Fruit fly (Drosophila melanogaster) whole organism, embryonic: Measurements from ENCODE around the gene CG42815.

Source experiments
- CG10959 ChIP-seq: fragments of 200-800 bp; sonication (Bioruptor generic); IDR thresholded peaks from 2 replicates; pipeline ENCODE4 v1.3.6; 2022; ENCODE audit warnings: missing biosample characterization, missing genetic modification characterization
- CG17186 ChIP-seq: fragments of 200-800 bp; sonication (Bioruptor generic); optimal IDR thresholded peaks from 3 replicates; lab custom pipeline; 2017; ENCODE audit warnings: missing biosample characterization, missing genetic modification reagents, missing genetic modification characterization
- CG33557 ChIP-seq: fragments of 200-800 bp; sonication (Bioruptor generic); optimal IDR thresholded peaks from 2 replicates; lab custom pipeline; 2019; ENCODE audit warnings: missing biosample characterization, mild to moderate bottlenecking, missing genetic modification characterization, moderate library complexity
- CG6254 ChIP-seq: fragments of 200-800 bp; sonication (Bioruptor generic); optimal IDR thresholded peaks from 3 replicates; lab custom pipeline; 2017; ENCODE audit warnings: mild to moderate bottlenecking, missing biosample characterization, missing genetic modification reagents, missing genetic modification characterization
- CG8359 ChIP-seq: fragments of 200-800 bp; sonication (Bioruptor generic); optimal IDR thresholded peaks from 2 replicates; lab custom pipeline; 2017; ENCODE audit warnings: missing biosample characterization, mild to moderate bottlenecking, missing genetic modification characterization, borderline replicate concordance
- CG8944 ChIP-seq: fragments of 200-800 bp; sonication (Bioruptor generic); optimal IDR thresholded peaks from 3 replicates; lab custom pipeline; 2016; ENCODE audit warnings: missing biosample characterization, missing genetic modification characterization
- D19B ChIP-seq: fragments of 200-800 bp; sonication (Bioruptor generic); optimal IDR thresholded peaks from 2 replicates; lab custom pipeline; 2017; ENCODE audit warnings: missing biosample characterization, mild to moderate bottlenecking, missing genetic modification characterization
- HmgD ChIP-seq: fragments of 200-800 bp; sonication (Bioruptor generic); optimal IDR thresholded peaks from 3 replicates; lab custom pipeline; 2016; ENCODE audit warnings: missing biosample characterization, missing genetic modification characterization
- Mad ChIP-seq: fragments of 200-800 bp; sonication (Bioruptor generic); optimal IDR thresholded peaks from 2 replicates; lab custom pipeline; 2016; ENCODE audit warnings: missing biosample characterization, missing genetic modification characterization
- psq ChIP-seq: fragments of 200-800 bp; sonication (Bioruptor generic); optimal IDR thresholded peaks from 2 replicates; lab custom pipeline; 2017; ENCODE audit warnings: missing biosample characterization, missing genetic modification characterization
- tx ChIP-seq: fragments of 200-800 bp; sonication (Bioruptor generic); optimal IDR thresholded peaks from 2 replicates; lab custom pipeline; 2016; ENCODE audit warnings: missing biosample characterization, missing genetic modification characterization

- no peak for TF ChIP-seq D19B (GFP tag; lab: Kevin White, UChicago)
- TF ChIP-seq CG10959 (GFP tag; lab: Robert Waterston, UW) = no peak
- no peak for TF ChIP-seq psq (GFP tag; lab: Kevin White, UChicago)
- no peak for TF ChIP-seq HmgD
- TF ChIP-seq CG6254 (GFP tag; lab: Kevin White, UChicago) = no peak
- TF ChIP-seq tx = no peak
- no peak for TF ChIP-seq CG8944 (GFP tag; lab: Kevin White, UChicago)
- TF ChIP-seq CG17186 (GFP tag; lab: Kevin White, UChicago) = no peak
- no peak for TF ChIP-seq CG33557 (GFP tag; lab: Kevin White, UChicago)
- no peak for TF ChIP-seq CG8359 (GFP tag; lab: Kevin White, UChicago)
- no peak for TF ChIP-seq Mad (GFP tag; lab: Kevin White, UChicago)
Observed at dm6 chr3L:17791067-17791466, 219 bp downstream of the CG42815 start.
